Fruit fly (Drosophila melanogaster) whole organism, wandering third instar larva: Measurements from ENCODE around the gene dsh.
A peak's percentile ranks its signal among the peaks of the same experiment; 100 is the strongest.

ENCODE experiments used
- CG32264 ChIP-seq: fragments of 200-800 bp; sonication (Bioruptor generic); optimal IDR thresholded peaks from 2 replicates; lab custom pipeline; 2016; ENCODE audit warnings: missing biosample characterization, missing genetic modification characterization
- CrebA ChIP-seq: fragments of 200-800 bp; sonication (Bioruptor generic); optimal IDR thresholded peaks from 2 replicates; lab custom pipeline; 2016; ENCODE audit warnings: missing biosample characterization, mild to moderate bottlenecking, missing genetic modification characterization, borderline replicate concordance
- Hr78 ChIP-seq: fragments of >200 bp; optimal IDR thresholded peaks from 2 replicates; lab custom pipeline; 2017; ENCODE audit warnings: missing biosample characterization, missing genetic modification characterization
- Hr83 ChIP-seq: fragments of 200-300 bp; sonication (Bioruptor generic); optimal IDR thresholded peaks from 2 replicates; lab custom pipeline; 2016; ENCODE audit warnings: missing biosample characterization, mild to moderate bottlenecking, missing genetic modification characterization, moderate library complexity; ENCODE audit not compliant: poor library complexity, severe bottlenecking
- Sp1 ChIP-seq: fragments of 200-800 bp; sonication (Bioruptor generic); optimal IDR thresholded peaks from 3 replicates; lab custom pipeline; 2019; ENCODE audit warnings: missing biosample characterization, mild to moderate bottlenecking, missing genetic modification characterization, moderate library complexity
- brk ChIP-seq: fragments of 200-800 bp; sonication (Bioruptor generic); optimal IDR thresholded peaks from 2 replicates; lab custom pipeline; 2016; ENCODE audit warnings: missing biosample characterization, mild to moderate bottlenecking, missing genetic modification characterization
- fru ChIP-seq: fragments of 200-800 bp; sonication (Bioruptor generic); optimal IDR thresholded peaks from 3 replicates; lab custom pipeline; 2016; ENCODE audit warnings: missing biosample characterization, mild to moderate bottlenecking, missing genetic modification characterization
- h ChIP-seq: fragments of 200-800 bp; sonication (Bioruptor generic); optimal IDR thresholded peaks from 3 replicates; lab custom pipeline; 2016; ENCODE audit warnings: missing biosample characterization, mild to moderate bottlenecking, missing genetic modification characterization
- pan ChIP-seq: fragments of >200 bp; optimal IDR thresholded peaks from 2 replicates; lab custom pipeline; 2017
- woc ChIP-seq: sonication (Bioruptor generic); optimal IDR thresholded peaks from 2 replicates; lab custom pipeline; 2016; ENCODE audit warnings: missing biosample characterization, mild to moderate bottlenecking, missing genetic modification characterization

DNA sequence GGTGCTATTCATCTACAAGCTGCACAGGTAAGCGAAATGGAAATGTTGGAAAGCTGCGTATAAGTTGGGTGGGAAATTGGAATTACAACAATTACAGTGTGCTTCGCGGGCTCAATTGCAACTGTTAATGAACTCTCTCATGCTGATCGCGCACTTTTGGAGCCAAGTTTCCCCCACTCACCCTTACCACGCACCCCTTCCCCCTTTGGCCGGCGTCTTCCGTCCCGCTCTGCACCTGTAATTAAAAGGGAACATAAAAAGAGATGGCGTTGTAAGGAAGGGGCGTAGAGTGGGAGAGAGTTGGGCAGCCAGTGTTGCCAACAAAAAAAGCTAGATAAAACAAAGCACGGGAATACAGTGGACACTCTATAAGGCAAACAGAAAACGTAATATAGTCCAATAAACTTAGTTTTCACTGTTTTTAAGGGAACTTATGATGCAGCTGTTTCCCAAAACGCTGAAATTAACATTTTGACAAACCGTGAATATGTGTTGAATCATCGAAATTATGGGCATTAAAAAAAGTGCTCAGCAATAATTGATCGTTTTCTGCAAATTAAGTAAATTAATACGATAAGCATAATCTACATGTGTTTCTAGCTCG lies 14.9 kb upstream of the dsh start:
- no peak for TF ChIP-seq CG32264 (GFP tag; lab: Kevin White, UChicago)
- peak; percentile 13 for TF ChIP-seq woc (GFP tag; lab: Kevin White, UChicago)
- peak; percentile 1 for TF ChIP-seq fru (GFP tag; lab: Kevin White, UChicago)
- no peak for TF ChIP-seq Hr83 (GFP tag; lab: Kevin White, UChicago)
- no peak for TF ChIP-seq CrebA
- TF ChIP-seq Sp1 (GFP tag; lab: Kevin White, UChicago): no peak
- TF ChIP-seq brk (GFP tag; lab: Kevin White, UChicago): no peak
- no peak for TF ChIP-seq h (GFP tag; lab: Kevin White, UChicago)
- no peak for TF ChIP-seq pan (lab: Kevin White, UChicago)
- no peak for TF ChIP-seq Hr78
